Worm (Caenorhabditis elegans) whole organism, late embryonic: ENCODE results near the gene ints-7.

Source experiments
- C08G9.2 ChIP-seq: sonication (generic microtip); optimal IDR thresholded peaks from 2 replicates; lab custom pipeline; 2016; ENCODE audit warnings: mild to moderate bottlenecking, missing genetic modification characterization, moderate library complexity, missing compliant biosample characterization
- C38D4.7 ChIP-seq: fragments of 200-800 bp; sonication (Bioruptor generic); optimal IDR thresholded peaks from 2 replicates; lab custom pipeline; 2018; ENCODE audit warnings: mild to moderate bottlenecking, missing genetic modification characterization, moderate library complexity, missing compliant biosample characterization
- F13H6.1 ChIP-seq: sonication (generic microtip); optimal IDR thresholded peaks from 2 replicates; lab custom pipeline; 2016; ENCODE audit warnings: missing genetic modification characterization, missing compliant biosample characterization
- T23F11.4 ChIP-seq: fragments of 200-800 bp; sonication (Bioruptor generic); optimal IDR thresholded peaks from 2 replicates; lab custom pipeline; 2018; ENCODE audit warnings: mild to moderate bottlenecking, missing genetic modification characterization, missing compliant biosample characterization
- Y22D7AL.16 ChIP-seq: sonication (generic microtip); optimal IDR thresholded peaks from 2 replicates; lab custom pipeline; 2016; ENCODE audit warnings: missing genetic modification characterization, missing compliant biosample characterization
- ahr-1 ChIP-seq: sonication (generic microtip); optimal IDR thresholded peaks from 2 replicates; lab custom pipeline; 2016; ENCODE audit warnings: missing genetic modification characterization, missing compliant biosample characterization
- ceh-14 ChIP-seq: sonication (generic microtip); optimal IDR thresholded peaks from 2 replicates; lab custom pipeline; 2016; ENCODE audit warnings: missing genotype, missing genetic modification characterization, missing compliant biosample characterization
- ceh-18 ChIP-seq: sonication (generic microtip); optimal IDR thresholded peaks from 2 replicates; lab custom pipeline; 2016; ENCODE audit warnings: missing genetic modification characterization, missing compliant biosample characterization
- ceh-19 ChIP-seq: fragments of 200-800 bp; sonication (Bioruptor generic); optimal IDR thresholded peaks from 2 replicates; lab custom pipeline; 2018; ENCODE audit warnings: mild to moderate bottlenecking, missing genetic modification characterization, missing compliant biosample characterization
- ceh-2 ChIP-seq: sonication (generic microtip); optimal IDR thresholded peaks from 2 replicates; lab custom pipeline; 2016; ENCODE audit warnings: missing genotype, missing genetic modification characterization, missing compliant biosample characterization
- ceh-31 ChIP-seq: sonication (generic microtip); optimal IDR thresholded peaks from 2 replicates; lab custom pipeline; 2016; ENCODE audit warnings: missing genetic modification characterization, missing compliant biosample characterization
- ceh-34 ChIP-seq: sonication (generic microtip); optimal IDR thresholded peaks from 2 replicates; lab custom pipeline; 2016; ENCODE audit warnings: mild to moderate bottlenecking, missing genetic modification characterization, missing compliant biosample characterization
- ceh-45 ChIP-seq: fragments of 200-800 bp; sonication (Bioruptor generic); IDR thresholded peaks from 2 replicates; pipeline ENCODE4 v1.3.6; 2022; ENCODE audit warnings: missing genetic modification reagents, missing genetic modification characterization, missing compliant biosample characterization
- ceh-48 ChIP-seq: sonication (generic microtip); optimal IDR thresholded peaks from 2 replicates; lab custom pipeline; 2016; ENCODE audit warnings: missing genetic modification characterization, inconsistent platforms, missing compliant biosample characterization
- dmd-4 ChIP-seq: sonication (generic microtip); optimal IDR thresholded peaks from 2 replicates; lab custom pipeline; 2016; ENCODE audit warnings: borderline replicate concordance, missing genetic modification characterization, missing compliant biosample characterization
- dve-1 ChIP-seq: sonication (generic microtip); optimal IDR thresholded peaks from 2 replicates; lab custom pipeline; 2017; ENCODE audit warnings: antibody characterized with exemption, mild to moderate bottlenecking, missing genetic modification characterization, missing compliant biosample characterization
- elt-2 ChIP-seq: sonication (generic microtip); optimal IDR thresholded peaks from 2 replicates; lab custom pipeline; 2016; ENCODE audit warnings: missing genetic modification reagents, missing genetic modification characterization, missing compliant biosample characterization
- elt-4 ChIP-seq: sonication (generic microtip); optimal IDR thresholded peaks from 2 replicates; lab custom pipeline; 2016; ENCODE audit warnings: missing genetic modification characterization, missing compliant biosample characterization
- fax-1 ChIP-seq: sonication (generic microtip); optimal IDR thresholded peaks from 2 replicates; lab custom pipeline; 2016; ENCODE audit warnings: missing genotype, missing genetic modification characterization, missing compliant biosample characterization
- fkh-6 ChIP-seq: sonication (generic microtip); optimal IDR thresholded peaks from 2 replicates; lab custom pipeline; 2016; ENCODE audit warnings: missing genetic modification characterization, missing compliant biosample characterization
- gmeb-2 ChIP-seq: sonication (generic microtip); optimal IDR thresholded peaks from 2 replicates; lab custom pipeline; 2016; ENCODE audit warnings: missing genetic modification characterization, inconsistent platforms, missing compliant biosample characterization
- hlh-13 ChIP-seq: fragments of 200-800 bp; sonication (Bioruptor generic); optimal IDR thresholded peaks from 2 replicates; lab custom pipeline; 2018; ENCODE audit warnings: mild to moderate bottlenecking, missing genetic modification characterization, missing compliant biosample characterization
- hlh-6 ChIP-seq: sonication (generic microtip); optimal IDR thresholded peaks from 2 replicates; lab custom pipeline; 2016; ENCODE audit warnings: missing genotype, missing genetic modification characterization, missing compliant biosample characterization
- hlh-8 ChIP-seq: sonication (generic microtip); optimal IDR thresholded peaks from 2 replicates; lab custom pipeline; 2016; ENCODE audit warnings: missing genotype, missing genetic modification characterization, missing compliant biosample characterization
- lim-6 ChIP-seq: sonication (generic microtip); optimal IDR thresholded peaks from 2 replicates; lab custom pipeline; 2016; ENCODE audit warnings: missing genetic modification characterization, missing compliant biosample characterization
- lin-11 ChIP-seq: fragments of 200-800 bp; sonication (Bioruptor generic); optimal IDR thresholded peaks from 2 replicates; lab custom pipeline; 2018; ENCODE audit warnings: mild to moderate bottlenecking, missing genetic modification characterization, missing compliant biosample characterization
- madf-2 ChIP-seq: sonication (generic microtip); optimal IDR thresholded peaks from 2 replicates; lab custom pipeline; 2017; ENCODE audit warnings: missing genetic modification characterization, missing compliant biosample characterization
- mec-3 ChIP-seq: sonication (generic microtip); optimal IDR thresholded peaks from 2 replicates; lab custom pipeline; 2016; ENCODE audit warnings: borderline replicate concordance, missing genetic modification characterization, missing compliant biosample characterization
- nfya-1 ChIP-seq: sonication (generic microtip); optimal IDR thresholded peaks from 2 replicates; lab custom pipeline; 2017; ENCODE audit warnings: missing genetic modification characterization, mild to moderate bottlenecking, missing compliant biosample characterization, antibody characterized with exemption, moderate library complexity
- nhr-11 ChIP-seq: fragments of 150-350 bp; optimal IDR thresholded peaks from 2 replicates; lab custom pipeline; 2014; ENCODE audit warnings: missing biosample characterization, missing genetic modification characterization
- npax-4 ChIP-seq: sonication (generic microtip); optimal IDR thresholded peaks from 2 replicates; lab custom pipeline; 2016; ENCODE audit warnings: missing genetic modification characterization, missing compliant biosample characterization
- pag-3 ChIP-seq: sonication (generic microtip); optimal IDR thresholded peaks from 2 replicates; lab custom pipeline; 2016; ENCODE audit warnings: missing compliant biosample characterization, missing genetic modification characterization, borderline replicate concordance
- pha-2 ChIP-seq: sonication (generic microtip); optimal IDR thresholded peaks from 2 replicates; lab custom pipeline; 2017; ENCODE audit warnings: mild to moderate bottlenecking, missing genetic modification characterization, missing compliant biosample characterization
- pqm-1 ChIP-seq: sonication (generic microtip); optimal IDR thresholded peaks from 2 replicates; lab custom pipeline; 2016; ENCODE audit warnings: missing genetic modification characterization, missing compliant biosample characterization
- ref-2 ChIP-seq: sonication (generic microtip); optimal IDR thresholded peaks from 2 replicates; lab custom pipeline; 2016; ENCODE audit warnings: missing genetic modification characterization, missing compliant biosample characterization
- sdc-2 ChIP-seq: sonication (generic microtip); optimal IDR thresholded peaks from 2 replicates; lab custom pipeline; 2016; ENCODE audit warnings: missing genotype, missing genetic modification characterization, missing compliant biosample characterization
- sox-2 ChIP-seq: fragments of 200-800 bp; sonication (Bioruptor generic); IDR thresholded peaks from 2 replicates; pipeline ENCODE4 v1.3.6; 2022; ENCODE audit warnings: missing genetic modification reagents, missing genetic modification characterization, missing compliant biosample characterization
- sox-4 ChIP-seq: sonication (generic microtip); optimal IDR thresholded peaks from 2 replicates; lab custom pipeline; 2017; ENCODE audit warnings: mild to moderate bottlenecking, missing genetic modification characterization, inconsistent platforms, missing compliant biosample characterization
- tbx-2 ChIP-seq: sonication (generic microtip); optimal IDR thresholded peaks from 2 replicates; lab custom pipeline; 2016; ENCODE audit warnings: missing genetic modification characterization, missing compliant biosample characterization
- tbx-7 ChIP-seq: sonication (generic microtip); optimal IDR thresholded peaks from 2 replicates; lab custom pipeline; 2016; ENCODE audit warnings: missing genotype, missing genetic modification characterization, missing compliant biosample characterization
- ttx-3 ChIP-seq: sonication (generic microtip); optimal IDR thresholded peaks from 2 replicates; lab custom pipeline; 2016; ENCODE audit warnings: missing genetic modification reagents, missing genetic modification characterization, missing compliant biosample characterization
- unc-42 ChIP-seq: sonication (generic microtip); optimal IDR thresholded peaks from 2 replicates; lab custom pipeline; 2016; ENCODE audit warnings: missing genotype, missing genetic modification characterization, missing compliant biosample characterization
- unc-86 ChIP-seq: sonication (generic microtip); optimal IDR thresholded peaks from 2 replicates; lab custom pipeline; 2016; ENCODE audit warnings: missing genetic modification characterization, missing compliant biosample characterization
- zip-5 ChIP-seq: sonication (generic microtip); optimal IDR thresholded peaks from 2 replicates; lab custom pipeline; 2016; ENCODE audit warnings: missing genetic modification characterization, missing compliant biosample characterization
- ztf-16 ChIP-seq: sonication (generic microtip); optimal IDR thresholded peaks from 2 replicates; lab custom pipeline; 2017; ENCODE audit warnings: missing genetic modification characterization, missing compliant biosample characterization

The ints-7 gene

DNA sequence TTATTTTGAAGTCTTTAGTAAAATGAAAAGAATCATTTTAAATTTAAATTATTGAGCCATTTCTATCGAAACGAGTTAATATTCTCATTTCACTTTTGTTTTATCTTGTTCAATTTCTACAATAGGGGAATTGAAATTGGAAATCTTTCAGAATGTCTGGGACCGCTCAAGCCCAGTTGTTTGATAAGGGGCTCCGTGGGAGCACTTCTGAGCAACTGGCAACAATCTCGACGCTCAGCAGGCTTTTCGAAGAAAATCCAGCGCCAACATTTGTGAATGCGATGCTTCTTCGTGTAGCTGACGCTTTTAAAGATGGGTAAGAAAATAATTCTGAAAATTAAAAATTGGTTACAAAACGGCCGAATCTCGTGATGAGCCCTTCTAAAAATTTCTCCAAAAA is at the start of gene ints-7:
ints-7 (plus strand) TSS at position 152 of the 400 bp plus-strand sequence.
- TF ChIP-seq unc-42 (tag; lab: Kevin White, UChicago) (no peak), C08G9.2 (tag; lab: Kevin White, UChicago) (no peak)

DNA sequence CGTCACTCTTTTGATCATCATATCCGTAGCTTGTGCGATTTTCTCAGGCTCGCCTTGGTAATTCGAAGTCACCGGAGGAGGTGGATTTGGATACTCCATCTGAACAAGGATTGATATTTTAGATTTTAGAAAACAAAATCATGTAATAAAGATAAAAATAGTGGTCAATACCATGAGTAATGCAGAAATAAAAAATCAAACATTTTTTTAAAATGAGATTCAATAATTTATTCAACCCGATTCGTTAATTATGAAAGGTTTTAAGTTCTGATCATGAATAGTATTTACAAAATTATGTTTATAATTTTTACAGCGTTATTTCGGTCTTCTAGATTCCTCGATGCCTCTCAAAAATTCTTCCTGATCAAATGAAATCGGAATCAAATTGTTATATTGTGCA is 48.9 kb upstream of the ints-7 start, which contains the start of gene mdt-8:
mdt-8 (minus strand) TSS at position 101 of the 400 bp plus-strand sequence.
- TF ChIP-seq C08G9.2 (tag; lab: Kevin White, UChicago): no peak
- no peak for TF ChIP-seq ceh-18 (tag; lab: Kevin White, UChicago)
- TF ChIP-seq sox-4 (tag; lab: Kevin White, UChicago): no peak
- TF ChIP-seq dmd-4: no peak
- TF ChIP-seq C38D4.7: no peak
- TF ChIP-seq nhr-11 (tag; lab: Kevin White, UChicago): no peak
- no peak for TF ChIP-seq hlh-6 (tag; lab: Kevin White, UChicago)
- TF ChIP-seq elt-4 (tag; lab: Kevin White, UChicago): no peak
- no peak for TF ChIP-seq dve-1 (tag; lab: Kevin White, UChicago)
- no peak for TF ChIP-seq ceh-31 (tag; lab: Kevin White, UChicago)
- TF ChIP-seq npax-4 (tag; lab: Kevin White, UChicago): no peak
- no peak for TF ChIP-seq zip-5 (tag; lab: Kevin White, UChicago)

DNA sequence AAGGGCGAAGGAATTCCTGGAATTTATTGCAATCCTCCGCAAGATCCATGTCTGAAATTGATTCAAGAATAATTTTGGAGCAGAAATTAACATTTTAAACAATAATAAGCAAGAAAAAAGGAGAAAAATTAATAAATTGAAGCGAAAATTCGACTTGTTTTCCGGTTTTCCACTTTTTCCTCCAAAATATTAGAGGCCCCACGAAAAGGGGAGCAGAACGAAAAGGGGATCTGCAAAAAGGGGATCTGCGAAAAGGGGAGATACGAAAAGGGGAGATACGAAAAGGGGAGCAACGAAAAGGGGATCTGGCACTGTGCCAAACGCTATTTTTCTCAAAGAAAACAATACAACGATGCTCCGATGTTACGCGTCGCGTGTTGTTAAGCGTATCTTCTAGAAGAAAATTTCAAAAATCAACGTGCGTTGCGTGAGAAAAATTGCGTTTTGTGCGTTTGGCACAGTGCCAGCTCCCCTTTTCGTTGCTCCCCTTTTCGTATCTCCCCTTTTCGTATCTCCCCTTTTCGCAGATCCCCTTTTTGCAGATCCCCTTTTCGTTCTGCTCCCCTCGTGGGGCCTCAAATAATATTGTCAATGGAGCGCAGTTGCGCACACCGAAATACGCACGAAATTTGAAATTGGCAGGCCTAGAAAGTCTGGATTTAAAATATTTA is 48.1 kb upstream of the ints-7 start, which contains the start of gene Y62F5A.12:
Y62F5A.12 (minus strand) TSS at position 51 of the 671 bp plus-strand sequence.
- TF ChIP-seq ceh-14 (tag; lab: Kevin White, UChicago) (peak; percentile 98), T23F11.4 (GFP tag; lab: Kevin White, UChicago) (peak; percentile 8), ceh-34 (tag; lab: Kevin White, UChicago) (peak; percentile 95), sdc-2 (tag; lab: Kevin White, UChicago) (peak; percentile 9), ahr-1 (peak; percentile 78), dmd-4 (peak; percentile 94), F13H6.1 (tag; lab: Kevin White, UChicago) (peak; percentile 96), elt-4 (tag; lab: Kevin White, UChicago) (peak; percentile 79), hlh-13 (GFP tag; lab: Kevin White, UChicago) (peak; percentile 72), hlh-8 (tag; lab: Kevin White, UChicago) (peak; percentile 89), ztf-16 (tag; lab: Kevin White, UChicago) (peak; percentile 78), tbx-2 (peak; percentile 99), pqm-1 (tag; lab: Kevin White, UChicago) (peak; percentile 89), ceh-2 (tag; lab: Kevin White, UChicago) (peak; percentile 95), fax-1 (peak; percentile 94), ceh-18 (tag; lab: Kevin White, UChicago) (peak; percentile 89), unc-42 (tag; lab: Kevin White, UChicago) (peak; percentile 88), ceh-45 (peak; percentile 90), sox-2 (GFP tag; lab: Robert Waterston, UW) (peak; percentile 35; the same call in 1 of the 2 replicates), ceh-31 (tag; lab: Kevin White, UChicago) (peak; percentile 100), ceh-48 (tag; lab: Kevin White, UChicago) (peak; percentile 35), gmeb-2 (tag; lab: Kevin White, UChicago) (peak; percentile 65), tbx-7 (tag; lab: Kevin White, UChicago) (peak; percentile 92), pha-2 (tag; lab: Kevin White, UChicago) (peak; percentile 49), Y22D7AL.16 (peak; percentile 5), madf-2 (tag; lab: Kevin White, UChicago) (peak; percentile 52), C38D4.7 (peak; percentile 41), fkh-6 (peak; percentile 57), nfya-1 (tag; lab: Kevin White, UChicago) (peak; percentile 35), sox-4 (tag; lab: Kevin White, UChicago) (peak; percentile 54), ceh-19 (GFP tag; lab: Kevin White, UChicago) (peak; percentile 81), zip-5 (tag; lab: Kevin White, UChicago) (peak; percentile 92), lim-6 (tag; lab: Kevin White, UChicago) (peak; percentile 98), mec-3 (tag; lab: Kevin White, UChicago) (peak; percentile 97), elt-2 (tag; lab: Kevin White, UChicago) (peak; percentile 79), ttx-3 (peak; percentile 30), lin-11 (tag; lab: Kevin White, UChicago) (peak; percentile 22), ref-2 (tag; lab: Kevin White, UChicago) (peak; percentile 98), unc-86 (peak; percentile 79), pag-3 (tag; lab: Kevin White, UChicago) (peak; percentile 96)
